Worm (Caenorhabditis elegans) whole organism, midembryonic: Measurements from ENCODE around the gene snf-9.

ENCODE experiments used
- T22C8.4 ChIP-seq: fragments of 200-800 bp; sonication (Bioruptor generic); IDR thresholded peaks from 2 replicates; pipeline ENCODE4 v1.3.6; 2022; ENCODE audit warnings: missing genetic modification characterization, missing compliant biosample characterization
- cog-1 ChIP-seq: sonication (generic microtip); optimal IDR thresholded peaks from 2 replicates; lab custom pipeline; 2016; ENCODE audit warnings: missing genetic modification characterization, missing compliant biosample characterization
- flt-1 ChIP-seq: fragments of 200-800 bp; sonication (Bioruptor generic); IDR thresholded peaks from 2 replicates; pipeline ENCODE4 v1.3.6; 2022; ENCODE audit warnings: missing genetic modification characterization, missing compliant biosample characterization
- klf-2 ChIP-seq: fragments of 200-800 bp; sonication (Bioruptor generic); conservative IDR thresholded peaks from 2 replicates; pipeline ENCODE4 v1.3.6; 2022; ENCODE audit warnings: missing genetic modification reagents, missing genetic modification characterization, missing compliant biosample characterization
- med-1 ChIP-seq: sonication (generic microtip); optimal IDR thresholded peaks from 2 replicates; lab custom pipeline; 2017; ENCODE audit warnings: missing genetic modification characterization, mild to moderate bottlenecking, missing compliant biosample characterization, antibody characterized with exemption, missing genetic modification reagents; ENCODE audit not compliant: insufficient read depth
- ref-1 ChIP-seq: fragments of 200-800 bp; sonication (Bioruptor generic); conservative IDR thresholded peaks from 2 replicates; pipeline ENCODE4 v1.3.6; 2022; ENCODE audit warnings: missing genetic modification reagents, missing genetic modification characterization, missing compliant biosample characterization
- tab-1 ChIP-seq: fragments of 200-800 bp; sonication (Bioruptor generic); IDR thresholded peaks from 2 replicates; pipeline ENCODE4 v1.3.6; 2022; ENCODE audit warnings: missing genetic modification characterization, missing compliant biosample characterization
- ztf-23 ChIP-seq: fragments of 200-800 bp; sonication (Bioruptor generic); IDR thresholded peaks from 2 replicates; pipeline ENCODE4 v1.3.6; 2022; ENCODE audit warnings: missing genetic modification reagents, missing genetic modification characterization, missing compliant biosample characterization
- ztf-29 ChIP-seq: fragments of 200-800 bp; sonication (Bioruptor generic); IDR thresholded peaks from 2 replicates; pipeline ENCODE4 v1.3.6; 2022; ENCODE audit warnings: missing genetic modification reagents, missing genetic modification characterization, missing compliant biosample characterization

The snf-9 gene

ce11 chrIV:17328834-17329233, 16.9 kb downstream of the snf-9 start, which contains the start of gene ceh-88:
Gene ceh-88 (plus strand): TSS chrIV:17329188.
- TF ChIP-seq tab-1 (GFP tag; lab: Robert Waterston, UW) (no peak), ztf-23 (GFP tag; lab: Robert Waterston, UW) (no peak), klf-2 (no peak), T22C8.4 (GFP tag; lab: Robert Waterston, UW) (no peak), med-1 (GFP tag; lab: Kevin White, UChicago) (no peak), ztf-29 (GFP tag; lab: Robert Waterston, UW) (no peak), cog-1 (no peak), flt-1 (GFP tag; lab: Robert Waterston, UW) (no peak), ref-1 (GFP tag; lab: Robert Waterston, UW) (no peak)

- TF ChIP-seq cog-1 (no peak), T22C8.4 (GFP tag; lab: Robert Waterston, UW) (no peak), ztf-29 (GFP tag; lab: Robert Waterston, UW) (no peak), ztf-23 (GFP tag; lab: Robert Waterston, UW) (no peak), med-1 (GFP tag; lab: Kevin White, UChicago) (no peak), tab-1 (GFP tag; lab: Robert Waterston, UW) (no peak), flt-1 (GFP tag; lab: Robert Waterston, UW) (no peak), ref-1 (GFP tag; lab: Robert Waterston, UW) (no peak), klf-2 (no peak)
Measured at ce11 chrIV:17331100-17331577, 19.2 kb downstream of the snf-9 start, which contains the start of gene C49C3.6. Gene C49C3.6 (plus strand): TSS chrIV:17331527.

- TF ChIP-seq ztf-29 (GFP tag; lab: Robert Waterston, UW) (no peak), klf-2 (no peak), ref-1 (GFP tag; lab: Robert Waterston, UW) (no peak), T22C8.4 (GFP tag; lab: Robert Waterston, UW) (no peak), tab-1 (GFP tag; lab: Robert Waterston, UW) (no peak), cog-1 (no peak), flt-1 (GFP tag; lab: Robert Waterston, UW) (no peak), med-1 (GFP tag; lab: Kevin White, UChicago) (no peak), ztf-23 (GFP tag; lab: Robert Waterston, UW) (no peak)
Measured at ce11 chrIV:17332261-17332660, 20.3 kb downstream of the snf-9 start, which contains the start of gene C49C3.7. Gene C49C3.7 (plus strand): TSS chrIV:17332561.

ce11 chrIV:17333542-17334281, 21.8 kb downstream of the snf-9 start, which contains the start of gene C49C3.15:
Gene C49C3.15 (plus strand): TSS chrIV:17334231.
- no peak for TF ChIP-seq ztf-29 (GFP tag; lab: Robert Waterston, UW)
- TF ChIP-seq T22C8.4 (GFP tag; lab: Robert Waterston, UW) = no peak

ce11 chrIV:17335031-17335430, 23.1 kb downstream of the snf-9 start, which contains the start of gene C49C3.8:
Gene C49C3.8 (plus strand): TSS chrIV:17335203.
- TF ChIP-seq flt-1 (GFP tag; lab: Robert Waterston, UW) (no peak), T22C8.4 (GFP tag; lab: Robert Waterston, UW) (no peak), ref-1 (GFP tag; lab: Robert Waterston, UW) (no peak), klf-2 (no peak), med-1 (GFP tag; lab: Kevin White, UChicago) (no peak), ztf-23 (GFP tag; lab: Robert Waterston, UW) (no peak), cog-1 (no peak), tab-1 (GFP tag; lab: Robert Waterston, UW) (no peak), ztf-29 (GFP tag; lab: Robert Waterston, UW) (no peak)

ce11 chrIV:17338920-17339510, 27.1 kb downstream of the snf-9 start, which contains the start of gene C49C3.10:
Gene C49C3.10 (minus strand): TSS chrIV:17338970.
- TF ChIP-seq tab-1 (GFP tag; lab: Robert Waterston, UW) (no peak), cog-1 (no peak), ztf-29 (GFP tag; lab: Robert Waterston, UW) (no peak), flt-1 (GFP tag; lab: Robert Waterston, UW) (no peak), T22C8.4 (GFP tag; lab: Robert Waterston, UW) (no peak)

ce11 chrIV:17341033-17341432, 29.1 kb downstream of the snf-9 start:
- TF ChIP-seq ztf-29 (GFP tag; lab: Robert Waterston, UW) = no peak
- TF ChIP-seq flt-1 (GFP tag; lab: Robert Waterston, UW) = no peak
- TF ChIP-seq cog-1 = no peak
- TF ChIP-seq T22C8.4 (GFP tag; lab: Robert Waterston, UW) = no peak
- TF ChIP-seq med-1 (GFP tag; lab: Kevin White, UChicago) = no peak
- no peak for TF ChIP-seq tab-1 (GFP tag; lab: Robert Waterston, UW)
- no peak for TF ChIP-seq ref-1 (GFP tag; lab: Robert Waterston, UW)
- no peak for TF ChIP-seq ztf-23 (GFP tag; lab: Robert Waterston, UW)
- no peak for TF ChIP-seq klf-2

- TF ChIP-seq flt-1 (GFP tag; lab: Robert Waterston, UW) (no peak), ztf-23 (GFP tag; lab: Robert Waterston, UW) (no peak), ztf-29 (GFP tag; lab: Robert Waterston, UW) (no peak), klf-2 (no peak), ref-1 (GFP tag; lab: Robert Waterston, UW) (no peak), med-1 (GFP tag; lab: Kevin White, UChicago) (no peak), cog-1 (no peak), tab-1 (GFP tag; lab: Robert Waterston, UW) (no peak), T22C8.4 (GFP tag; lab: Robert Waterston, UW) (no peak)
Measured at ce11 chrIV:17342179-17342578, 30.2 kb downstream of the snf-9 start, which contains the start of gene C49C3.9. Gene C49C3.9 (minus strand): TSS chrIV:17342314.

ce11 chrIV:17342667-17343066, 30.7 kb downstream of the snf-9 start, which contains the start of gene C49C3.21:
Gene C49C3.21 (plus strand): TSS chrIV:17342967.
- TF ChIP-seq ztf-23 (GFP tag; lab: Robert Waterston, UW) (no peak), klf-2 (no peak), T22C8.4 (GFP tag; lab: Robert Waterston, UW) (no peak), flt-1 (GFP tag; lab: Robert Waterston, UW) (no peak), ztf-29 (GFP tag; lab: Robert Waterston, UW) (no peak), cog-1 (no peak), ref-1 (GFP tag; lab: Robert Waterston, UW) (no peak)
